Worm (Caenorhabditis elegans): ENCODE measurements around the gene sri-28.

The sri-28 gene

ce11 chrII:3091268-3091667 lies 42.8 kb downstream of the sri-28 start, which contains the start of gene srg-21:
Gene srg-21 (minus strand): TSS chrII:3091368.
- no peak for TF ChIP-seq elt-1 (tag; optimal IDR thresholded peaks at IDR 0.05; ENCODE audit: borderline replicate concordance, insufficient read depth)
- no peak for TF ChIP-seq unc-120 (tag; optimal IDR thresholded peaks at IDR 0.05; ENCODE audit: poor library complexity, severe bottlenecking)
- TF ChIP-seq unc-39 (tag; optimal IDR thresholded peaks at IDR 0.05), result no peak
- TF ChIP-seq ztf-11 (tag; optimal IDR thresholded peaks at IDR 0.05), result no peak
- TF ChIP-seq mep-1 (tag; optimal IDR thresholded peaks at IDR 0.05), result no peak
- TF ChIP-seq bed-3 (GFP tag; optimal IDR thresholded peaks at IDR 0.05), result no peak
- no peak for TF ChIP-seq mab-5 (tag; optimal IDR thresholded peaks at IDR 0.05)
- no peak for TF ChIP-seq tbx-8 (GFP tag; optimal IDR thresholded peaks at IDR 0.05)
- no peak for TF ChIP-seq nhr-28 (tag; optimal IDR thresholded peaks at IDR 0.05)
- TF ChIP-seq pha-4 (tag; optimal IDR thresholded peaks at IDR 0.05), result no peak
- TF ChIP-seq elt-3 (tag; optimal IDR thresholded peaks at IDR 0.05), result no peak

DNA sequence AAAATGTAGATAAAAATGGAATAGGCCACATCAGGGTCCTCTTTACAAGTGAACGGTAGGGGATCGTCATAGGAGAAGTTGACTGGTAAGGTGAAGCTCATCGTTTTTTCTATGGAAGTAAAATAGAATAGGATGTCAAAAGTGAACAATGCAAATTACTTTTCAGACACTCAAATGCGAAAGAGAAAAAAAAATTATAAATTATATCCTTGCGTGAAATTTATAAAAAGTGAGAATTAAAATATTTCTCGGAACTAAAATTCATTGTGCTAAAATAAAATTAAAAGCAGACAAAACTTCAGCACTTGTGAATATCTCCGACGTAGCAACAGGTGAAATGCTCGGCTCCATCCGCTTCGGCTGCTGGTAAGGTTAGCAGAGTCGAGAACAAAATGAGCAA lies 44.9 kb downstream of the sri-28 start, which contains the start of gene srg-22:
TSS of gene srg-22 (minus strand) at position 101 of the 400 bp plus-strand sequence.
- TF ChIP-seq nhr-237 (tag; optimal IDR thresholded peaks at IDR 0.05), result no peak
- TF ChIP-seq blmp-1 (tag; optimal IDR thresholded peaks at IDR 0.05), result no peak
- TF ChIP-seq mls-2 (tag; optimal IDR thresholded peaks at IDR 0.05), result no peak
- no peak for TF ChIP-seq M03D4.4 (tag; optimal IDR thresholded peaks at IDR 0.05)
- no peak for TF ChIP-seq bed-3 (GFP tag; optimal IDR thresholded peaks at IDR 0.05)
- no peak for TF ChIP-seq snpc-4 (tag; optimal IDR thresholded peaks at IDR 0.05)
- TF ChIP-seq flh-1 (GFP tag; optimal IDR thresholded peaks at IDR 0.05), result no peak
- TF ChIP-seq nhr-2 (tag; optimal IDR thresholded peaks at IDR 0.05), result no peak

DNA sequence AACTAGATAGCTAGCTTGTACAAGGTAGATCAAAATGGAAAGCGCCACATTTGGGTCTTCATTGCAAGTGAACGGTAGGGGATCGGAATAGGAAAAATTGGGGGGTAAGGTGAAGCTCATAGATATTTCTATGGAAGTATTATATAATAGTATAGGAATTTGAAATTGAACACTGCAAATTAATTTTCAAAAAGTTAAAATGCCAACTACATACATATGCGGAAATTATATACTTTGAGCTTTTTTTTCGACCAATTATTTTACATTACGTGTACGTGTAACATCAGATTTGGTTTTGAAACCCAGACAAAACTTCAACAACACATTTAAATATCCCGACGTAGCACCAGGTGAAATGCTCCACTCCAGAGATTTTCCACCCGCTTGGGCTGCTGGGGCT lies 47.6 kb downstream of the sri-28 start, which contains the start of gene srg-23:
TSS of gene srg-23 (minus strand) at position 101 of the 400 bp plus-strand sequence.
- TF ChIP-seq ztf-11 (tag; optimal IDR thresholded peaks at IDR 0.05) (no peak), ham-2 (GFP tag; optimal IDR thresholded peaks at IDR 0.05) (no peak), mep-1 (tag; optimal IDR thresholded peaks at IDR 0.05) (no peak), sptf-1 (tag; optimal IDR thresholded peaks at IDR 0.05) (no peak), nhr-28 (tag; optimal IDR thresholded peaks at IDR 0.05) (no peak), unc-62 (GFP tag; optimal IDR thresholded peaks at IDR 0.05) (no peak), elt-3 (tag; optimal IDR thresholded peaks at IDR 0.05) (no peak), flh-1 (GFP tag; optimal IDR thresholded peaks at IDR 0.05) (no peak), bed-3 (GFP tag; optimal IDR thresholded peaks at IDR 0.05) (no peak), ceh-83 (GFP tag; optimal IDR thresholded peaks at IDR 0.05) (no peak)

- no peak for TF ChIP-seq pha-4 (tag; optimal IDR thresholded peaks at IDR 0.05)
- no peak for TF ChIP-seq lsy-2 (tag; optimal IDR thresholded peaks at IDR 0.05)
- no peak for TF ChIP-seq ham-2 (GFP tag; optimal IDR thresholded peaks at IDR 0.05)
- no peak for TF ChIP-seq nhr-28 (tag; optimal IDR thresholded peaks at IDR 0.05)
- TF ChIP-seq ceh-43 (GFP tag; optimal IDR thresholded peaks at IDR 0.05), result no peak
- no peak for TF ChIP-seq tbx-8 (GFP tag; optimal IDR thresholded peaks at IDR 0.05)
- no peak for TF ChIP-seq ztf-11 (tag; optimal IDR thresholded peaks at IDR 0.05)
- TF ChIP-seq M03D4.4 (tag; optimal IDR thresholded peaks at IDR 0.05), result no peak
- no peak for TF ChIP-seq zip-8 (tag; optimal IDR thresholded peaks at IDR 0.05)
- no peak for TF ChIP-seq snpc-4 (tag; optimal IDR thresholded peaks at IDR 0.05)
- no peak for TF ChIP-seq cnd-1 (tag; optimal IDR thresholded peaks at IDR 0.05)
Measured at ce11 chrII:3096857-3097256, 48.4 kb downstream of the sri-28 start, which contains the start of gene Y25C1A.14. Gene Y25C1A.14 (minus strand): TSS chrII:3096957.
